Worm (Caenorhabditis elegans): Measurements from ENCODE around the gene ftt-2.

The ftt-2 gene

DNA sequence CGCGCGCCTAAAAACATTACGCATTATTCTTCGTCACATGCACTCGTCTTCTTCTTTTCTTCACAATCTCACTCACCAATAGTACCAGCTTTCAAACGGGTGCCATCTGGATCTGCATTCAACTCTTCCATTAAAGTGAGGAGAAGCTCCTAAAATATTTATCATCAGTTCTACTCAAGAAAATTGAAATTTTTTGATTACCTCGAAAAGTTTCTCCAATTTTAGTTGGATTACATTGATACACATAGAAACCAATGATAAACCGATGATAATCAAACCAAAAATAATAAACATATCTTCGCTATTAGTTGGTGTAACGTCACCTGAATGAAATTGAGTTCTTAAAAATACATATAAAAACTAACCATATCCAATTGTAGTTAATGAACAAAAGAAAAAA is 19.4 kb upstream of the ftt-2 start:
- no peak for TF ChIP-seq crh-2 (tag; optimal IDR thresholded peaks at IDR 0.05)
- no peak for TF ChIP-seq lsy-2 (tag; optimal IDR thresholded peaks at IDR 0.05)
- TF ChIP-seq nhr-237 (tag; optimal IDR thresholded peaks at IDR 0.05): no peak
- no peak for TF ChIP-seq nhr-23 (tag; optimal IDR thresholded peaks at IDR 0.05)
- TF ChIP-seq sma-3 (GFP tag; optimal IDR thresholded peaks at IDR 0.05): no peak
- TF ChIP-seq egl-27 (tag; optimal IDR thresholded peaks at IDR 0.05): no peak
- TF ChIP-seq R02D3.7 (tag; optimal IDR thresholded peaks at IDR 0.05): no peak
- no peak for TF ChIP-seq zag-1 (tag; optimal IDR thresholded peaks at IDR 0.05)
- no peak for TF ChIP-seq C34F6.9 (tag; optimal IDR thresholded peaks at IDR 0.05)
- no peak for TF ChIP-seq Y55F3AM.14 (GFP tag; optimal IDR thresholded peaks at IDR 0.05)
- TF ChIP-seq dmd-4 (tag; optimal IDR thresholded peaks at IDR 0.05): no peak
- no peak for TF ChIP-seq nhr-12 (tag; optimal IDR thresholded peaks at IDR 0.05)

DNA sequence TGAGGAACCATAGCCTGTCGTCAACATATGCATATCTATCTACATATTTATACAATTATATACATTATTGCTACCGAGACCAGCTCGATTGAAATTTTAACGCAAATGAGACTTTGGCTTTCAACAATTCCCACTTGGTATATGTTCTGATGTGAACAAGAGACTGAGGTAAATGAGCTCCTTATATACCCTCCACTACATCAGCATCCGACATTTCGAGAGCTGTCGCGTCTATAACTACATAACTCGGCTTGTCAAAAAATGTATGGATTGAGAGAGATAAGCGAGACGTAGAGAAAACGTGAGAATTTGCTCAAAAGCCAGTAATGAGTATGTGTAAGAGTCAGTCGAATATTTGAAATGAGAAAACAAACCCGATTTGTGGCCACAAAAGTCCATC is 18.2 kb upstream of the ftt-2 start:
- TF ChIP-seq mdl-1 (tag; optimal IDR thresholded peaks at IDR 0.05) (no peak), alr-1 (tag; optimal IDR thresholded peaks at IDR 0.05) (no peak), nhr-129 (tag; optimal IDR thresholded peaks at IDR 0.05) (no peak), aly-2 (tag; optimal IDR thresholded peaks at IDR 0.05) (no peak), snpc-4 (tag; optimal IDR thresholded peaks at IDR 0.05) (peak; percentile 79)

DNA sequence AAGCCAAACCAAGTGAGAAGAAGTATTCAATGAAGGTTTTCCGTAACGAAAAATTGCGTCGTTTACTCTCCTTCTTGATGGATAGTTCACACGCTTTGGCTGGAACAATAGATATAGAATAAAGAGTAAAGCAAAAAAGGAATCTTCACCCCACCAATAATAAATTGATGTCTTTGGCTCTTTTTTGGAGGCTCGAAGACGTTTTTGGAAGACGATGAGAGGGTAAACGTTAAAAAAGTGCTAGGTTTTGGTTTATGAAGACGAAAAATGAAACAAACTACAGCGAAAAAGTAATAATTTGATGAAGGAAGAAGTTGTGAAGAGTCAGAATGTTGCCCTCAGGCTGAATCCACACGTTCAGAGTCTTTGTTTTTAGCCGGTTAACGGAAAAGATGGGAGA is 16.8 kb upstream of the ftt-2 start, which contains the start of gene sto-3:
sto-3 (minus strand) TSS at position 101 of the 400 bp plus-strand sequence.
- TF ChIP-seq mbf-1 (tag; optimal IDR thresholded peaks at IDR 0.05) (no peak), R02D3.7 (tag; optimal IDR thresholded peaks at IDR 0.05) (no peak), nhr-129 (tag; optimal IDR thresholded peaks at IDR 0.05) (no peak), sma-9 (GFP tag; optimal IDR thresholded peaks at IDR 0.05) (no peak), sma-9 (tag; optimal IDR thresholded peaks at IDR 0.05) (no peak), skn-1 (tag; optimal IDR thresholded peaks at IDR 0.05) (no peak), unc-62 (GFP tag; optimal IDR thresholded peaks at IDR 0.05) (no peak), ztf-4 (tag; optimal IDR thresholded peaks at IDR 0.05) (no peak), mab-5 (tag; optimal IDR thresholded peaks at IDR 0.05) (no peak), aly-2 (tag; optimal IDR thresholded peaks at IDR 0.05) (no peak), peb-1 (tag; optimal IDR thresholded peaks at IDR 0.05) (no peak), dmd-4 (tag; optimal IDR thresholded peaks at IDR 0.05) (no peak), zag-1 (tag; optimal IDR thresholded peaks at IDR 0.05) (no peak), fos-1 (tag; optimal IDR thresholded peaks at IDR 0.05) (no peak), nhr-6 (tag; optimal IDR thresholded peaks at IDR 0.05) (no peak)

DNA sequence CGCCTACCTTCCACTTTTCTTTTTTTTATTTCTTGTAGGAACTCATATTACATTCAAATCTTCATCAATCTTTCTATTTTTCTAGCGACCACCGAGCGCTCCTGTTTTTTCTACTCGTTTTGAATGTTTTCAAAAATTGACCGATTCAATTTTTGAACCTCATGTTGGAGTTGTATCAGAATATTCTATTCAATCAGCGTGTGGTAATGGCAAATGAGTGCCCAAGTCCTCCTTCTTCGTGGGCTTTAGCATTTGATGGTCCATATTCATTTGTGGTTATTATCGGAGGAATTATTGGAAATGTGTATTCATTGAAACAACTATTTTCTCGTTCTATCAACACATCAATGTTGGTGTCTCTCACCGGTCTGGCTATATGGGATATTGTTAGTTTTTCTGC is 12.2 kb upstream of the ftt-2 start, which contains the start of gene F52D10.4:
F52D10.4 (plus strand) TSS at position 84 of the 400 bp plus-strand sequence.
- TF ChIP-seq sma-3 (GFP tag; optimal IDR thresholded peaks at IDR 0.05) (no peak), gmeb-1 (tag; optimal IDR thresholded peaks at IDR 0.05) (no peak), F13H6.1 (tag; optimal IDR thresholded peaks at IDR 0.05) (no peak), egl-27 (tag; optimal IDR thresholded peaks at IDR 0.05) (no peak), snpc-4 (tag; optimal IDR thresholded peaks at IDR 0.05) (no peak), fos-1 (tag; optimal IDR thresholded peaks at IDR 0.05) (no peak), R02D3.7 (tag; optimal IDR thresholded peaks at IDR 0.05) (no peak), ceh-82 (tag; optimal IDR thresholded peaks at IDR 0.05) (no peak), ceh-16 (tag; optimal IDR thresholded peaks at IDR 0.05) (no peak), ama-1 (optimal IDR thresholded peaks at IDR 0.05) (no peak), mab-5 (tag; optimal IDR thresholded peaks at IDR 0.05) (no peak), aly-2 (tag; optimal IDR thresholded peaks at IDR 0.05) (no peak)

DNA sequence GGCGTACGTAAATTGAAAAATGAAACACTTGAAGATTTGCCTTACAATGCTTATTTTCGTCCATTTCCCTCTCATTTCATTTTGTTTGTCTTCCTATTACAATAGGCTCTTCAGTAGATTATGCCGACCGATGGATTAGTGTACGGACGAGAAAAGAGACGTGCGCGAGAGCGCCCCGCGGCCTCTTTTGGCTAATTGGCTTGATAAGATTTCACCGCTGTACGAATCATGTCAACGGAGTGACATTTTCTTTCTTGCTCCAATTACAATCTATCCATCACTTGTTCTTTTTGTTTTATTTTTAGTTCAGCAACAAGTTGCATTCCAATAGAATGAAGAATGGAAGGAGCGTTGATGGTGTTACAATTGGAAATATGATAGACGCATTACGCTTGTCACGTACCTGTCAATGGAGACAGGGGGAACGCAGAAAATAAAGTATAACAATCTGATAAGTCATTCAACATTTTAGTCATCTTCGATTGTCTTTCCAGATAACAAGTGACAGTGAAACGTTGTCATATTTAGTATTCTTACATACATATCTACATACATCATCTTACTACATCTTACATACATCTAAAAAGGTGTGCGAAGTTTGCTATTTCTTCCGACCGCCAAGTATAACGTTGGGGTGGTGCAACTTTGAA is 3.0 kb upstream of the ftt-2 start:
- no peak for TF ChIP-seq ama-1 (optimal IDR thresholded peaks at IDR 0.05)
- no peak for TF ChIP-seq nhr-23 (tag; optimal IDR thresholded peaks at IDR 0.05)

DNA sequence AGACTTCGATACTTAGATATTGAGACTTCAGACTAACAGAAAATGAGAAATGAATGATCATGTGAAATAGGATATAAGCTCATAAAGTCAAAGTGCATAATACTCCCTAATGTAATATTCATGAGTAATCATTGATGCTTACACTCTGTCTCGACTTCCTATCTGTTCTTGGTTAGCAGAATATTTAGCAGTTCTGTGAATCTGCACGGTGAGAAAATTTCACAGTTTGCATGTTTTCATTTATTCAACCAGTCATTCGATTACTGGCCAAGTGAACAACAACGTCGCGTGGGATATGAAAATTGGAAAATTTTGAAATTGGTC is 2.2 kb upstream of the ftt-2 start:
- TF ChIP-seq mab-5 (tag; optimal IDR thresholded peaks at IDR 0.05) (no peak), ZK546.5 (tag; optimal IDR thresholded peaks at IDR 0.05) (no peak), egl-27 (tag; optimal IDR thresholded peaks at IDR 0.05) (no peak), lsy-2 (tag; optimal IDR thresholded peaks at IDR 0.05) (no peak), blmp-1 (tag; optimal IDR thresholded peaks at IDR 0.05; ENCODE audit: insufficient read depth) (no peak), sma-3 (GFP tag; optimal IDR thresholded peaks at IDR 0.05) (no peak), sem-4 (tag; optimal IDR thresholded peaks at IDR 0.05) (no peak), nhr-25 (tag; optimal IDR thresholded peaks at IDR 0.05) (no peak), nhr-10 (tag; optimal IDR thresholded peaks at IDR 0.05) (no peak), nhr-12 (tag; optimal IDR thresholded peaks at IDR 0.05) (no peak), skn-1 (tag; optimal IDR thresholded peaks at IDR 0.05) (no peak), unc-55 (GFP tag; optimal IDR thresholded peaks at IDR 0.05) (peak; percentile 46), Y55F3AM.14 (GFP tag; optimal IDR thresholded peaks at IDR 0.05) (no peak), crh-2 (tag; optimal IDR thresholded peaks at IDR 0.05) (peak; percentile 26), C34F6.9 (tag; optimal IDR thresholded peaks at IDR 0.05) (peak; percentile 35), dmd-4 (tag; optimal IDR thresholded peaks at IDR 0.05) (no peak), lin-39 (tag; optimal IDR thresholded peaks at IDR 0.05) (no peak), nhr-23 (tag; optimal IDR thresholded peaks at IDR 0.05) (no peak), R02D3.7 (tag; optimal IDR thresholded peaks at IDR 0.05) (no peak), nhr-11 (tag; optimal IDR thresholded peaks at IDR 0.05) (no peak), mbf-1 (tag; optimal IDR thresholded peaks at IDR 0.05) (no peak), sma-9 (GFP tag; optimal IDR thresholded peaks at IDR 0.05) (peak; percentile 30), sma-9 (tag; optimal IDR thresholded peaks at IDR 0.05) (no peak), nhr-129 (tag; optimal IDR thresholded peaks at IDR 0.05) (no peak), elt-1 (tag; optimal IDR thresholded peaks at IDR 0.05) (no peak)
